Worm (Caenorhabditis elegans): Measurements from ENCODE around the gene F47B8.3.

DNA sequence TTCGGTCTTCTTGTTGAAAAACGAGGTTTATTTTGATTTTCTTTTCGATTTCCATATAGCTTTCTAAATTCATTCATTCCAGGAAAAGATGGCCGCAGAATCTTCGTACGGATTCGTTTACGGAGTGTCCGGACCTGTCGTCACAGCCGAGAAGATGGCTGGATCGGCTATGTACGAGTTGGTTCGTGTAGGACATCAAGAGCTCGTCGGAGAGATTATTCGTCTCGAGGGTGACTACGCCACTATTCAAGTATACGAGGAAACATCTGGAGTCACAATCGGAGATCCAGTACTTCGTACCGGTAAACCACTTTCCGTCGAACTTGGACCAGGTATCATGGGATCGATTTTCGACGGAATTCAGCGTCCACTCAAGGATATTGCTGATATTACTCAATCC is 28.8 kb upstream of the F47B8.3 start, which contains the start of gene vha-13:
- TF ChIP-seq med-1 (GFP tag; optimal IDR thresholded peaks at IDR 0.05; ENCODE audit: insufficient read depth) (no peak), ztf-23 (GFP tag; IDR thresholded peaks at IDR 0.05) (no peak), flt-1 (GFP tag; IDR thresholded peaks at IDR 0.05) (no peak), klf-2 (GFP tag; conservative IDR thresholded peaks at IDR 0.05) (no peak), ref-1 (GFP tag; conservative IDR thresholded peaks at IDR 0.05) (no peak), T22C8.4 (GFP tag; IDR thresholded peaks at IDR 0.05) (no peak)
